Worm (Caenorhabditis elegans) whole organism, L4/young adult: ENCODE measurements around the gene C02B10.6.

ENCODE experiments used
- W03F9.2 ChIP-seq: fragments of 150-350 bp; optimal IDR thresholded peaks from 2 replicates; lab custom pipeline; 2014; ENCODE audit warnings: missing biosample characterization, missing genetic modification characterization
- dao-5 ChIP-seq: sonication (generic microtip); optimal IDR thresholded peaks from 2 replicates; lab custom pipeline; 2016; ENCODE audit warnings: missing genotype, missing genetic modification characterization, moderate library complexity, missing compliant biosample characterization
- him-1 ChIP-seq: sonication (generic microtip); optimal IDR thresholded peaks from 2 replicates; lab custom pipeline; 2016; ENCODE audit warnings: missing genotype, missing genetic modification reagents, missing genetic modification characterization, missing compliant biosample characterization

DNA sequence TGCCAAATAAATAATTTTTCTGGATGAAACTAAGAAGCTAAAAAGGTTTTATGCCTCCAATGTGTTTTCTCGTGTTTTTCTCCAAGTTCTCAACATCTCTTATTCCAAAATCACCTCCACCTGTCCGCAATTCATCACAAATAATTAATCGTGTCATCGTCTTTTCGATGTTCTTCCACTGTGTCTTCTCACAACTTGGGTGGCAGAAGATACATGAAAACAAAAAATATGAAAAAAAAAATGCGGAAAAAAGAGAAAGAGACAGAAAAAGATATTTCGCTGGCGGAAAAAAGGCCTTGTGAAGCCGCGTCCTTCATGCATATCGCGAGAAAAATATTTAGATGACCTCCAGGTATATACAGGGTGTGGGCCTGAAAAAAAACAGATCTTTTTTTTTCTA, 3.1 kb downstream of the C02B10.6 start:
- TF ChIP-seq him-1 (tag; lab: Kevin White, UChicago) (no peak), dao-5 (no peak), W03F9.2 (no peak)
